Worm (Caenorhabditis elegans) whole organism, L4/young adult: ENCODE measurements around the gene F55E10.4.

Experiments used
- W03F9.2 ChIP-seq: fragments of 150-350 bp; optimal IDR thresholded peaks from 2 replicates; lab custom pipeline; 2014; ENCODE audit warnings: missing biosample characterization, missing genetic modification characterization
- dao-5 ChIP-seq: sonication (generic microtip); optimal IDR thresholded peaks from 2 replicates; lab custom pipeline; 2016; ENCODE audit warnings: missing genotype, missing genetic modification characterization, moderate library complexity, missing compliant biosample characterization
- him-1 ChIP-seq: sonication (generic microtip); optimal IDR thresholded peaks from 2 replicates; lab custom pipeline; 2016; ENCODE audit warnings: missing genotype, missing genetic modification reagents, missing genetic modification characterization, missing compliant biosample characterization

DNA sequence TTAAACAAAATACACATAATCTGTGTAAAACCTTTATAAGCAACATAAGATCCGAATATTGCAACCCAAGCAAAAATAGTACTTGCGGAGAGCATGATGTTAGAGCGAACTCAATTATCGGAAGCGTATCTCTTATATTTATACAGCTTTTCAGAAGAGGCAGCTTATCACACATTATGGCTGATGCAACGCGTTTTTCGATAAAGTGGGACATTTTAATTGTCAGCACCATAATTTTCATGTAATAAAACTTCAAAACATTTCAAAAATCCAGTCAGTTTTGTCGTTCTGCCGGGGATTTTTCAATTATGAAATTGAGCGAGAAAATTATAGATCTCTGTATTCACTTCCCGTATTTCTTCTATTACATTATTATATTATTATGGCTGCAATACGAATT lies 18.5 kb upstream of the F55E10.4 start, which contains the start of gene drd-5:
- TF ChIP-seq him-1 = no peak
- no peak for TF ChIP-seq dao-5
- no peak for TF ChIP-seq W03F9.2
